Worm (Caenorhabditis elegans): Measurements from ENCODE around the gene Y40B10A.11.

Y40B10A.11 gene

ce11 chrV:2051507-2051906 lies at the start of gene Y40B10A.11:
Y40B10A.11 (minus strand) TSS chrV:2051607.
- TF ChIP-seq blmp-1 (tag; optimal IDR thresholded peaks at IDR 0.05) (peak; percentile 7), xbp-1 (tag; optimal IDR thresholded peaks at IDR 0.05) (no peak)

ce11 chrV:2099040-2099439 lies 47.6 kb upstream of the Y40B10A.11 start, which contains the start of gene F36F12.7:
F36F12.7 (plus strand) TSS chrV:2099340.
- no peak for TF ChIP-seq nhr-19 (GFP tag; conservative IDR thresholded peaks at IDR 0.05)
- TF ChIP-seq xbp-1 (tag; optimal IDR thresholded peaks at IDR 0.05): no peak
- no peak for TF ChIP-seq nhr-84 (tag; optimal IDR thresholded peaks at IDR 0.05)
- no peak for TF ChIP-seq hpl-2 (GFP tag; optimal IDR thresholded peaks at IDR 0.05)
- no peak for TF ChIP-seq lin-13 (GFP tag; optimal IDR thresholded peaks at IDR 0.05)
- no peak for TF ChIP-seq fkh-4 (tag; optimal IDR thresholded peaks at IDR 0.05; ENCODE audit: borderline replicate concordance)
- no peak for TF ChIP-seq zip-4 (GFP tag; optimal IDR thresholded peaks at IDR 0.05)
- no peak for TF ChIP-seq nhr-90 (tag; optimal IDR thresholded peaks at IDR 0.05; ENCODE audit: poor library complexity)
- no peak for TF ChIP-seq lin-15B (tag; optimal IDR thresholded peaks at IDR 0.05)
- TF ChIP-seq mef-2 (tag; optimal IDR thresholded peaks at IDR 0.05): no peak
- no peak for TF ChIP-seq nhr-12 (tag; optimal IDR thresholded peaks at IDR 0.05)
- no peak for TF ChIP-seq lin-14 (GFP tag; optimal IDR thresholded peaks at IDR 0.05)
- no peak for TF ChIP-seq rnt-1 (tag; optimal IDR thresholded peaks at IDR 0.05)
- TF ChIP-seq mab-9 (GFP tag; IDR thresholded peaks at IDR 0.05): no peak

- no peak for TF ChIP-seq lin-39 (tag; optimal IDR thresholded peaks at IDR 0.05)
- TF ChIP-seq pqm-1 (tag; optimal IDR thresholded peaks at IDR 0.05): no peak
- no peak for TF ChIP-seq fkh-4 (tag; optimal IDR thresholded peaks at IDR 0.05; ENCODE audit: borderline replicate concordance)
- TF ChIP-seq C34B4.2 (tag; optimal IDR thresholded peaks at IDR 0.05): no peak
- TF ChIP-seq lin-13 (GFP tag; optimal IDR thresholded peaks at IDR 0.05): no peak
- TF ChIP-seq F16B12.6 (tag; optimal IDR thresholded peaks at IDR 0.05): no peak
- no peak for TF ChIP-seq vab-15 (tag; optimal IDR thresholded peaks at IDR 0.05)
- no peak for TF ChIP-seq xbp-1 (tag; optimal IDR thresholded peaks at IDR 0.05)
- TF ChIP-seq tbx-2 (tag; optimal IDR thresholded peaks at IDR 0.05): no peak
- TF ChIP-seq unc-30 (tag; optimal IDR thresholded peaks at IDR 0.05): no peak
- no peak for TF ChIP-seq ztf-4 (tag; optimal IDR thresholded peaks at IDR 0.05)
- TF ChIP-seq unc-98 (GFP tag; IDR thresholded peaks at IDR 0.05): no peak
These were observed 46.2 kb upstream of the Y40B10A.11 start, which contains the start of gene clec-208 for ce11 chrV:2097653-2098052. clec-208 (plus strand) TSS chrV:2097953.

- no peak for TF ChIP-seq lsy-2 (tag; optimal IDR thresholded peaks at IDR 0.05)
These were observed 44.4 kb upstream of the Y40B10A.11 start, which contains the start of gene clec-207 for ce11 chrV:2095772-2096171. clec-207 (plus strand) TSS chrV:2096072.

- TF ChIP-seq egl-27 (tag; optimal IDR thresholded peaks at IDR 0.05) (no peak), skn-1 (tag; optimal IDR thresholded peaks at IDR 0.05) (no peak), ceh-88 (GFP tag; IDR thresholded peaks at IDR 0.05) (no peak), nhr-47 (tag; optimal IDR thresholded peaks at IDR 0.05) (no peak), nhr-76 (tag; optimal IDR thresholded peaks at IDR 0.05) (no peak), nhr-20 (tag; optimal IDR thresholded peaks at IDR 0.05) (no peak), fkh-4 (tag; optimal IDR thresholded peaks at IDR 0.05; ENCODE audit: borderline replicate concordance) (no peak), C34B4.2 (tag; optimal IDR thresholded peaks at IDR 0.05) (no peak), nhr-77 (tag; optimal IDR thresholded peaks at IDR 0.05) (no peak), nhr-11 (tag; optimal IDR thresholded peaks at IDR 0.05) (no peak), zip-4 (GFP tag; optimal IDR thresholded peaks at IDR 0.05) (no peak), mep-1 (tag; optimal IDR thresholded peaks at IDR 0.05) (no peak), lir-3 (tag; optimal IDR thresholded peaks at IDR 0.05; ENCODE audit: poor library complexity) (no peak), unc-62 (GFP tag; optimal IDR thresholded peaks at IDR 0.05) (no peak)
These were observed 43.8 kb upstream of the Y40B10A.11 start, which contains the start of gene F36F12.2 for ce11 chrV:2095204-2095603. F36F12.2 (minus strand) TSS chrV:2095304.

Measured in whole organism, L1 larva.